Fruit fly (Drosophila melanogaster) S2 (cell line): ENCODE data around the gene CG4270.

Source experiments
- CG8478 ChIP-seq: fragments of >200 bp; optimal IDR thresholded peaks from 2 replicates; lab custom pipeline; 2018
- CTCF ChIP-seq, 2 experiments: fragments of >200 bp; optimal IDR thresholded peaks; 2 replicates each; lab custom pipeline; 2018

DNA sequence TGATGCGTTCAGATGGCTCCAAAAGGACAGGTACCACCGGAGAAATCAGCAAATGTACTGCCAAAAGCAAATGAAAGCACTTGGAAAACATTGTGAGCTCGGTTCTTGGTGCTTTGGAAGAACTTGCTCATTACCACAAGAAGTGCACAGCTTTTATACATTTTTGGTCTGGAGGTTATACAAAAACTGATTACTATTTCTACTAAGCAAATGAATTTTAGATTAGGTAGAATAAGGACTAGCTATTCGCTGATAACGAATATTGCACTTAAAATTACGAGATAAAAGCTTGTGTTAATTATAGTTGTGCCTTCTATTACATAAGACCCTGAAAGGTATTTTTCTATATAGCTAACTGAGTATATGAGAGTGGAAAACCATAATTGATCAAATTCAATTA lies 8.3 kb upstream of the CG4270 start, which contains the start of gene Send1:
- TF ChIP-seq CTCF (optimal IDR thresholded peaks at IDR 0.05; lab: Kevin White, UChicago) (no peak), CG8478 (lab: Kevin White, UChicago) (no peak)
